Fruit fly (Drosophila melanogaster): ENCODE measurements around the gene pelo.

DNA sequence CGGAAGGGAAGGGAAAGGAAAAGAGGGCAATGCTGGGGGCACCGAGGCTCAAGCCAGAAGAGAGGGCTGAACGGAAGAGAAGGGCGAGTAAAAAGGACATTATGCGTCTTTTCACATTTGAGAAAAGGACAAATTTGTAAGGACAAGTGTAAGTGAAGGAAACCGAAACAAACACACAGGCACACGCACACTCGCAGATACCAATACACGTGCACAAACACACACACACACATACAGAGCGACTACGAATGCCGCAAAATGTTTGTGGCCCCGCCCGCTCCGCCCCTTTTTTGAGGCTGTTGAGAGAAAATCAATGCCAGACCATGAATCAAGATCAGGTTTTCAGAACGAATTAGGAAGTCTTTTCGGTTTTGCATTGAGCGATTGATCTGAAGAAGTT lies 52.7 kb downstream of the pelo start:
- no peak for TF ChIP-seq CG32006 (GFP tag; optimal IDR thresholded peaks at IDR 0.05)
- TF ChIP-seq OdsH (GFP tag; optimal IDR thresholded peaks at IDR 0.05): no peak
- no peak for TF ChIP-seq CG6854 (GFP tag; optimal IDR thresholded peaks at IDR 0.05)
- no peak for TF ChIP-seq esn (GFP tag; optimal IDR thresholded peaks at IDR 0.05)
- no peak for TF ChIP-seq Sox102F (GFP tag; optimal IDR thresholded peaks at IDR 0.05)
- no peak for TF ChIP-seq CG16779 (tag; optimal IDR thresholded peaks at IDR 0.05)
- no peak for TF ChIP-seq CG1621 (tag; optimal IDR thresholded peaks at IDR 0.05)
- no peak for TF ChIP-seq svp (GFP tag)
- TF ChIP-seq Hr4 (GFP tag; optimal IDR thresholded peaks at IDR 0.05): no peak
